Fruit fly (Drosophila melanogaster): ENCODE measurements around the gene Syx7.

Gene Syx7

DNA sequence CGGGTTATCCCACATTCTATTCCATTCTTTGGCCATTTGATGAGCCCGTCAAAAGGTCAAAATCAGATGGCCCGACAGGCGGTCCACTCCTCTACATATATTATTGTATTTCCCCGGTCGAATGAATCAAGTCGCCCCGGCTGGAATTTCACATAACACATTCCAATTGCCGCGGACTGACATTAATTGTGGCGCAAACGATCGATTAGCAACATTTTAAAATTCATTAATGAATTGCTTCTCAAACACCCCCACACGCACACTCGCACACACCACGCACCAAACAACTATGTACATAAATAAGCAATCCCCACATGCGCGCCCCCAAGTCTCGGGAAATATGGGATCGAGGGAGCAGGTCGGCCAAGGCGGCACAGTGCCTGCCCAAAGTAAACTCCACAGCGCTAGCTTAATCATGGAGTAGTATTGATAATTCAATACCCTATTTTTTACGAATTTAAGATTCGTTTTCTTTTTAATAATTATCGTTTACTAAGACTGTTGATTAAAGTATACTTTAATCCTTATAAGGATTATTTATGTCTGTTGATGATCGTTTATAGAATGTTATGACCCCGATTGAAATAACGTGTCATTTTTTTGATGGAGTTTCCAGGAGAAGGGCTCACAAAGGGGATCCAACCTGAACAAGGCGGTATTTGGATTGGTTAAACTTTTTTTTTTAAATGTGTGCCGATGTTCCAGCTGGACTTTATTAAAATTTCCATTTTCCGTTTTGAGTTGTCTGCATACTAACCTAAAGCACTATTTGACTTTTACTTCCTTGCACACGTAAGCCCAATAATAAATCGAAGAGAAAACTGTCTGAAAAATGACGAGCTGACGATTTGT lies 19.9 kb downstream of the Syx7 start (continued):
- TF ChIP-seq lola (GFP tag; optimal IDR thresholded peaks at IDR 0.05) (peak in 1 of 3 experiments; percentile 26), CG8388 (GFP tag; optimal IDR thresholded peaks at IDR 0.05) (peak; percentile 98), sens (GFP tag) (peak; percentile 86), H2.0 (GFP tag; IDR thresholded peaks at IDR 0.05) (no peak), sd (tag; optimal IDR thresholded peaks at IDR 0.05) (peak; percentile 88), E2f1 (GFP tag; IDR thresholded peaks at IDR 0.05) (no peak), CG8765 (GFP tag; IDR thresholded peaks at IDR 0.05) (no peak), CG10321 (GFP tag; IDR thresholded peaks at IDR 0.05) (no peak), dmrt11E (tag; optimal IDR thresholded peaks at IDR 0.05) (peak; percentile 2), ara (GFP tag; IDR thresholded peaks at IDR 0.05) (no peak; the same call in 1 of the 2 replicates), row (GFP tag; IDR thresholded peaks at IDR 0.05) (0 out of 3 replicates have a peak, but pooled peaks have one; percentile 12), CG7963 (GFP tag; IDR thresholded peaks at IDR 0.05; ENCODE audit: partially characterized antibody) (no peak), E2f2 (GFP tag; IDR thresholded peaks at IDR 0.05) (no peak), Hand (GFP tag; optimal IDR thresholded peaks at IDR 0.05) (no peak), Poxn (GFP tag; IDR thresholded peaks at IDR 0.05) (no peak)

DNA sequence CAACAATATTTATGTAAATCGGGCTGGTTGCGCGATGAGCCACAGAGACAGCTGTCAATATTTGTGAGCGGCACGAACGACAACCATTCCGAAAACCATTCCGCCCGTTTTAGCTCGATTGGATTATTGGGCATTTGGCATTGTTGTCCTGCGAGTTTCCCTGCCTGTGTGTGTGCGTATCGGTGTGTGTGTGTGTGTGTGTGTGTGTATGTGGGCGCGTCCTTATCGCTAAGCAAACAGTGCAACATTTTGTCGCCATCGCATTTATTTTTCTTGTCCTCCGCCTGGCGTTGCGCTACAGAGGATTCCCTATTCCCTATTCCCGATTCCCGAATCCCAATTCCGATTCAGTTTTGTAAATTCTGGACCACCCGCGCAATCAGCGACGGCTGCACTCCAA lies 26.3 kb downstream of the Syx7 start:
- no peak for TF ChIP-seq CG16815 (GFP tag; optimal IDR thresholded peaks at IDR 0.05)
- peak; percentile 36 for TF ChIP-seq cg (GFP tag; optimal IDR thresholded peaks at IDR 0.05)
- no peak for TF ChIP-seq run (tag; optimal IDR thresholded peaks at IDR 0.05)
- TF ChIP-seq CG14860 (GFP tag; IDR thresholded peaks at IDR 0.05; ENCODE audit: partially characterized antibody), result 0 out of 3 replicates have a peak, but pooled peaks have one; percentile 19
- TF ChIP-seq CG15479 (GFP tag; optimal IDR thresholded peaks at IDR 0.05), result peak; percentile 82
- TF ChIP-seq eve (GFP tag; optimal IDR thresholded peaks at IDR 0.05), result no peak
- TF ChIP-seq D (optimal IDR thresholded peaks at IDR 0.05), result peak; percentile 62
- TF ChIP-seq D (GFP tag; optimal IDR thresholded peaks at IDR 0.05), result no peak

DNA sequence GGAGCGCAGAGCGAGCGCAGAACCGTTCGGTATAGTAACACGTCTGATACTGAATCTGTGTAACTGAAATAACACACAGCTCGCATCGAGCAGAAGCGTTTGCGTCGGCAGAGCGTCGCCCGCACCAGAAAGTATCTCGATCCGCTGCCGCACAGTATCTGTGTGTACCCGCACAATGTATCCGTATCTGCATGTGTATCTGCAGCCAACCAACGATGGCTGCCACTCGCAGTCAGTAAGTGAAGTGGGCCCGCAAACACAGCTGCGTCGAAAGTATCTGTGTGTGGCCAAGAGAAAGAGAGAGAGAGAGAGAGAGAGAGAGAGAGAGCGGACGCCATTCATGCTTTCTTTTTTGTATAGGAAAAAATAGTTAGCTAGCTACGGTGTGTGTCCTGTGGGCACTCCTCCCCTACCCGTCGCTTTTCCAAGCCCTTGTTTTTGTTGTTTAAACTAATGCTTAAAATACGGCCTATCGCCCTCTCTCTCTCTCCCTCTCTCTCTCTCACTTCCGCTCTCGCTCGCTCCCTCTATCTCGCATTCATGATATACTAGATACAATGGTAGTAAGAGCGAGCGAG lies 30.9 kb downstream of the Syx7 start, which contains the start of gene croc:
croc (minus strand) TSS at position 51 of the 578 bp plus-strand sequence.
- 0 out of 2 replicates have a peak, but pooled peaks have one; percentile 49 for TF ChIP-seq vvl (GFP tag; IDR thresholded peaks at IDR 0.05)
- peak; percentile 69 for TF ChIP-seq twi (tag; optimal IDR thresholded peaks at IDR 0.05)
- TF ChIP-seq Deaf1 (tag; optimal IDR thresholded peaks at IDR 0.05), result peak; percentile 11
- TF ChIP-seq CG13296 (GFP tag; optimal IDR thresholded peaks at IDR 0.05), result no peak
- TF ChIP-seq CG12744 (GFP tag; optimal IDR thresholded peaks at IDR 0.05), result no peak
- TF ChIP-seq sqz (GFP tag; optimal IDR thresholded peaks at IDR 0.05), result peak; percentile 55
- TF ChIP-seq chif (GFP tag; optimal IDR thresholded peaks at IDR 0.05), result no peak
- TF ChIP-seq ems (GFP tag; optimal IDR thresholded peaks at IDR 0.05), result no peak
- TF ChIP-seq ERR (GFP tag; optimal IDR thresholded peaks at IDR 0.05), result no peak
- TF ChIP-seq Nf-YB (GFP tag; optimal IDR thresholded peaks at IDR 0.05), result peak; percentile 99
- TF ChIP-seq Neu2 (GFP tag; optimal IDR thresholded peaks at IDR 0.05; ENCODE audit: borderline replicate concordance), result peak; percentile 78
- TF ChIP-seq HmgD (GFP tag; optimal IDR thresholded peaks at IDR 0.05), result peak; percentile 43
- TF ChIP-seq tin (GFP tag; optimal IDR thresholded peaks at IDR 0.05), result peak; percentile 33
- TF ChIP-seq hkb (optimal IDR thresholded peaks at IDR 0.05), result no peak
- TF ChIP-seq hkb (GFP tag; IDR thresholded peaks at IDR 0.05), result 0 out of 2 replicates have a peak, but pooled peaks have one; percentile 10
- TF ChIP-seq CG17829 (tag; optimal IDR thresholded peaks at IDR 0.05), result peak; percentile 24
- TF ChIP-seq sd (tag; optimal IDR thresholded peaks at IDR 0.05), result no peak
- TF ChIP-seq Adf1 (GFP tag; IDR thresholded peaks at IDR 0.05), result peak; percentile 91
- no peak for TF ChIP-seq pzg (GFP tag; optimal IDR thresholded peaks at IDR 0.05)
- TF ChIP-seq CG10431 (GFP tag; optimal IDR thresholded peaks at IDR 0.05), result no peak
- peak; percentile 98 for TF ChIP-seq CG17328 (GFP tag; IDR thresholded peaks at IDR 0.05)
- peak; percentile 96 to 98 for TF ChIP-seq tll (GFP tag; optimal IDR thresholded peaks at IDR 0.05)
- TF ChIP-seq CG6683 (GFP tag; optimal IDR thresholded peaks at IDR 0.05), result no peak
- TF ChIP-seq Ets65A (GFP tag), result no peak
- TF ChIP-seq CoRest (tag; optimal IDR thresholded peaks at IDR 0.05), result peak; percentile 61
